Worm (Caenorhabditis elegans) whole organism, L4 larva: ENCODE measurements around the gene str-87.

Experiments used
- Y105C5A.15 ChIP-seq: fragments of 200-800 bp; sonication (Bioruptor generic); IDR thresholded peaks from 2 replicates; pipeline ENCODE4 v1.3.6; 2022; ENCODE audit warnings: missing genetic modification characterization, missing compliant biosample characterization
- Y5F2A.4 ChIP-seq: fragments of 200-800 bp; sonication (Bioruptor generic); optimal IDR thresholded peaks from 2 replicates; lab custom pipeline; 2018; ENCODE audit warnings: mild to moderate bottlenecking, missing genetic modification characterization, missing compliant biosample characterization
- aha-1 ChIP-seq: fragments of 150-350 bp; peaks from one replicate; lab custom pipeline; 2014; ENCODE audit warnings: missing biosample characterization, missing genetic modification characterization
- arid-1 ChIP-seq: fragments of 200-800 bp; sonication (Bioruptor generic); conservative IDR thresholded peaks from 2 replicates; pipeline ENCODE4 v1.3.6; 2022; ENCODE audit warnings: missing genetic modification reagents, missing genetic modification characterization, missing compliant biosample characterization
- attf-4 ChIP-seq: sonication (generic microtip); optimal IDR thresholded peaks from 3 replicates; lab custom pipeline; 2017; ENCODE audit warnings: missing biosample characterization, missing genetic modification characterization
- ceh-32 ChIP-seq: sonication (generic microtip); optimal IDR thresholded peaks from 2 replicates; lab custom pipeline; 2016; ENCODE audit warnings: mild to moderate bottlenecking, missing genetic modification characterization, missing compliant biosample characterization; ENCODE audit not compliant: poor library complexity
- ceh-82 ChIP-seq: sonication (generic microtip); optimal IDR thresholded peaks from 2 replicates; lab custom pipeline; 2017; ENCODE audit warnings: missing biosample characterization, missing genetic modification characterization
- ces-1 ChIP-seq: fragments of 150-350 bp; sonication (generic microtip); optimal IDR thresholded peaks from 4 replicates; lab custom pipeline; 2014; ENCODE audit warnings: missing biosample characterization, missing genetic modification reagents, missing genetic modification characterization
- daf-19 ChIP-seq: fragments of 200-800 bp; sonication (Bioruptor generic); conservative IDR thresholded peaks from 2 replicates; pipeline ENCODE4 v1.3.6; 2022; ENCODE audit warnings: missing genetic modification characterization, missing compliant biosample characterization
- daf-8 ChIP-seq: fragments of 200-800 bp; sonication (Bioruptor generic); IDR thresholded peaks from 2 replicates; pipeline ENCODE4 v1.3.6; 2022; ENCODE audit warnings: missing genetic modification characterization, missing compliant biosample characterization
- dmd-6 ChIP-seq: fragments of 200-800 bp; sonication (Bioruptor generic); IDR thresholded peaks from 2 replicates; pipeline ENCODE4 v1.3.6; 2022; ENCODE audit warnings: missing genetic modification reagents, missing genetic modification characterization, missing compliant biosample characterization
- duxl-1 ChIP-seq: sonication (generic microtip); optimal IDR thresholded peaks from 2 replicates; lab custom pipeline; 2016; ENCODE audit warnings: mild to moderate bottlenecking, missing genetic modification characterization, moderate library complexity, missing compliant biosample characterization; ENCODE audit not compliant: poor library complexity
- egl-43 ChIP-seq: fragments of 200-800 bp; sonication (Bioruptor generic); IDR thresholded peaks from 2 replicates; pipeline ENCODE4 v1.3.6; 2022; ENCODE audit warnings: missing genetic modification reagents, missing genetic modification characterization, missing compliant biosample characterization
- fos-1 ChIP-seq: fragments of 150-350 bp; optimal IDR thresholded peaks from 2 replicates; lab custom pipeline; 2014; ENCODE audit warnings: missing biosample characterization, missing genetic modification characterization
- lin-1 ChIP-seq: fragments of 200-800 bp; sonication (Bioruptor generic); IDR thresholded peaks from 2 replicates; pipeline ENCODE4 v1.3.6; 2022; ENCODE audit warnings: missing genetic modification reagents, missing genetic modification characterization, missing compliant biosample characterization
- lin-29 ChIP-seq: fragments of 200-800 bp; sonication (Bioruptor generic); IDR thresholded peaks from 2 replicates; pipeline ENCODE4 v1.3.6; 2022; ENCODE audit warnings: missing genetic modification reagents, missing genetic modification characterization, missing compliant biosample characterization
- lin-38 ChIP-seq: fragments of 200-800 bp; sonication (Bioruptor generic); IDR thresholded peaks from 2 replicates; pipeline ENCODE4 v1.3.6; 2022; ENCODE audit warnings: missing genetic modification reagents, missing genetic modification characterization, missing compliant biosample characterization
- lsy-2 ChIP-seq, 2 experiments: fragments of 150-350 bp in 1 of 2; sonication (generic microtip) in 1 of 2; optimal IDR thresholded peaks; 2 replicates each; lab custom pipeline; 2014 to 2017; ENCODE audit warnings: missing biosample characterization in 2 of 2, missing genetic modification characterization in 2 of 2
- madf-5 ChIP-seq, 2 experiments: fragments of 200-800 bp; sonication (Bioruptor generic); IDR thresholded peaks; 2 replicates each; pipeline ENCODE4 v1.3.6; 2022; ENCODE audit warnings: missing compliant biosample characterization in 2 of 2, missing genetic modification characterization in 2 of 2
- mdt-29 ChIP-seq: fragments of 200-800 bp; sonication (Bioruptor generic); IDR thresholded peaks from 2 replicates; pipeline ENCODE4 v1.3.6; 2022; ENCODE audit warnings: missing genetic modification reagents, missing genetic modification characterization, missing compliant biosample characterization
- mes-2 ChIP-seq: sonication (generic microtip); optimal IDR thresholded peaks from 2 replicates; lab custom pipeline; 2016; ENCODE audit warnings: missing genotype, mild to moderate bottlenecking, missing genetic modification characterization, missing compliant biosample characterization; ENCODE audit not compliant: poor library complexity, severe bottlenecking
- mxl-2 ChIP-seq: fragments of 200-800 bp; sonication (Bioruptor generic); conservative IDR thresholded peaks from 2 replicates; pipeline ENCODE4 v1.3.6; 2022; ENCODE audit warnings: missing genetic modification reagents, missing genetic modification characterization, missing compliant biosample characterization
- mxl-3 ChIP-seq: fragments of 200-800 bp; sonication (Bioruptor generic); optimal IDR thresholded peaks from 2 replicates; lab custom pipeline; 2018; ENCODE audit warnings: mild to moderate bottlenecking, missing genetic modification characterization, missing compliant biosample characterization
- nhr-102 ChIP-seq: sonication (generic microtip); optimal IDR thresholded peaks from 2 replicates; lab custom pipeline; 2016; ENCODE audit warnings: mild to moderate bottlenecking, missing genetic modification characterization, moderate library complexity, missing compliant biosample characterization
- nhr-11 ChIP-seq: fragments of 150-350 bp; optimal IDR thresholded peaks from 2 replicates; lab custom pipeline; 2014; ENCODE audit warnings: missing biosample characterization, missing genetic modification characterization
- nhr-111 ChIP-seq: fragments of 200-800 bp; sonication (Bioruptor generic); optimal IDR thresholded peaks from 2 replicates; lab custom pipeline; 2018; ENCODE audit warnings: mild to moderate bottlenecking, missing genetic modification characterization, missing compliant biosample characterization
- nhr-42 ChIP-seq: fragments of 200-800 bp; sonication (Bioruptor generic); IDR thresholded peaks from 2 replicates; pipeline ENCODE4 v1.3.6; 2022; ENCODE audit warnings: missing genetic modification characterization, missing compliant biosample characterization
- pha-4 ChIP-seq, 2 experiments: fragments of 150-350 bp in 1 of 2; fragments of 200-800 bp in 1 of 2; sonication (Bioruptor generic) in 1 of 2; IDR thresholded peaks in 1 of 2; optimal IDR thresholded peaks in 1 of 2; 2 replicates each; pipeline versions ENCODE4 v1.3.6 to Lab custom; 2014 to 2022; ENCODE audit warnings: missing genetic modification characterization in 2 of 2, missing genetic modification reagents in 2 of 2, missing biosample characterization in 1 of 2, missing compliant biosample characterization in 1 of 2
- rbr-2 ChIP-seq: sonication (generic microtip); optimal IDR thresholded peaks from 2 replicates; lab custom pipeline; 2016; ENCODE audit warnings: missing genotype, missing genetic modification characterization, missing compliant biosample characterization
- spr-1 ChIP-seq: sonication (generic microtip); optimal IDR thresholded peaks from 2 replicates; lab custom pipeline; 2016; ENCODE audit warnings: mild to moderate bottlenecking, missing genetic modification characterization, missing compliant biosample characterization
- spr-3 ChIP-seq: fragments of 200-800 bp; sonication (Bioruptor generic); optimal IDR thresholded peaks from 2 replicates; lab custom pipeline; 2018; ENCODE audit warnings: mild to moderate bottlenecking, missing genetic modification characterization, missing compliant biosample characterization
- tag-97 ChIP-seq: fragments of 200-800 bp; sonication (Bioruptor generic); IDR thresholded peaks from 2 replicates; pipeline ENCODE4 v1.3.6; 2022; ENCODE audit warnings: missing genetic modification characterization, missing compliant biosample characterization
- unc-39 ChIP-seq: sonication (generic microtip); optimal IDR thresholded peaks from 2 replicates; lab custom pipeline; 2017; ENCODE audit warnings: missing biosample characterization, missing genetic modification characterization
- unc-62 ChIP-seq, 3 experiments: fragments of 150-350 bp in 1 of 3; sonication (generic microtip); optimal IDR thresholded peaks in 2 of 3; peaks in 1 of 3; 1 replicate in 1 of 3; 2 replicates in 2 of 3; lab custom pipeline; 2014 to 2017; ENCODE audit warnings: missing biosample characterization in 3 of 3, missing genetic modification characterization in 3 of 3, missing genetic modification reagents in 3 of 3, missing genotype in 1 of 3
- zag-1 ChIP-seq: fragments of 150-350 bp; optimal IDR thresholded peaks from 2 replicates; lab custom pipeline; 2014; ENCODE audit warnings: missing biosample characterization, missing genetic modification characterization
- ztf-7 ChIP-seq: fragments of 150-350 bp; optimal IDR thresholded peaks from 2 replicates; lab custom pipeline; 2014; ENCODE audit warnings: missing biosample characterization, missing genetic modification characterization

str-87 gene

ce11 chrV:9009175-9009574 lies 21.2 kb upstream of the str-87 start, which contains the start of gene srx-2:
TSS of gene srx-2 (plus strand) at chrV:9009475.
- no peak for TF ChIP-seq lin-29
- TF ChIP-seq spr-3 (GFP tag; lab: Kevin White, UChicago), result no peak
- TF ChIP-seq lin-38, result no peak
- no peak for TF ChIP-seq nhr-102
- no peak for TF ChIP-seq zag-1
- TF ChIP-seq spr-1 (tag; lab: Kevin White, UChicago), result no peak
- TF ChIP-seq, all 104 proteins: peak for 0

DNA sequence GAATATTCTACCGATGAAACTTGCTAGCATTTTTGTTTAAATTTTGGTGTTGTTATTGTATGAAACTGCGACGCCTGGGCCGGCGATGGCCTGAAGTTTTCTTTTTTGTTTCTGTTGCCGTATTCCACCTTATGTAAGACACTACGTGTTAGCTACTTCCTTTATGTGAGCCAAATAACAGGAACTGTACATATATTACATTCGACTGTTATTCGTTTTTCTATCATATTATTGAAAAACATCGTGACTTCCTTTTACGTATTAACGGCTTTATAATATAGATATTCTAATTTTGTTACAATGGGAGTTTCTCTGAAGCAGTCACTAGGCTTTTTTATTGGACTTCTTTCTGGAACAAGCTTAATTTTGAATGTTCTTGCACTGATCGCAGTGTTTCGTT lies 17.2 kb upstream of the str-87 start, which contains the start of gene srx-3:
Gene srx-3 (plus strand): TSS at position 301 of the 400 bp plus-strand sequence.
- no peak for TF ChIP-seq ztf-7 (tag; lab: Kevin White, UChicago)
- no peak for TF ChIP-seq mes-2
- no peak for TF ChIP-seq nhr-42
- no peak for TF ChIP-seq mdt-29
- no peak for TF ChIP-seq daf-8 (GFP tag; lab: Robert Waterston, UW)
- TF ChIP-seq unc-39, result no peak
- TF ChIP-seq tag-97, result no peak
- no peak for TF ChIP-seq ceh-82 (tag; lab: Kevin White, UChicago)

DNA sequence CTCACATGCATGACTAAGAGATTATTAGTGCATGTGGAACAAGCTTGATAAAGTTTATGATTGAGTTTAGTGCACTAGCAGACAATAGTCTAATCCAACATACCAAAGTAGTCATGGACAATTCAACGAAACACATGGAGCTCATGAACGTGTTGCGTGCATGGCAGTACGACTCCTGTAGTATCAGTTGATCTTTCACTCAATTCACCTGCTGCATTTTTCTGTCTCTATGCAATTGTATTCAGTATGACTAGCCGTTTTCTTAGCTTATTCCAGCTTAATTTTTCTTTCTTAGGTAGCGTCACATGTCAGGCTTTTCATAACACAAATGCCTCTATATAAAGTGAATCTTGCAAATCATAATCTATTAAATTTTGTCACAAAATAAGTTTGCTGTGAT lies 15.3 kb upstream of the str-87 start, which contains the start of gene srx-1:
Gene srx-1 (plus strand): TSS at position 382 of the 400 bp plus-strand sequence.
- TF ChIP-seq Y5F2A.4 (GFP tag; lab: Kevin White, UChicago) (no peak), unc-62 (GFP tag; optimal IDR thresholded peaks at IDR 0.05 in 1 of 2; lab: Kevin White, UChicago) (peak in 1 of 2 experiments; percentile 98), unc-62 (tag; optimal IDR thresholded peaks at IDR 0.05; lab: Kevin White, UChicago) (no peak)

DNA sequence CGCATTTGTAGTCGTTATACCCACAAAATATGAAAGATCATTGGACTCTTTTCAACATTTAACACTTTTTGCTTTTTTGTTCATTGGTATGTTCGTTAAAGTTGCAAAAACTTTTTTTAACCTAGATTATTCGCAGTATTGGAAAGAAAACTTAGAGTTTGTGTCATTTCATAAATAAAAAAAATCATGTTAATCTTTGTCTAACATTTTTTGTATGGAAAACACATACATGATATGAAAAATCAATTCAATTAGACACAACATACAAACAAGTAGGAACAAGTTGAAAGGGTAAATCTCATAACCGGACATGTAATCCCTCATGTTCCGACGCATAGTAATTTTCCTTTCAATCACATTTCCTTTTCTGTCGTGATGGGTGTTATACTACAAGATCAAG lies 13.2 kb upstream of the str-87 start, which contains the start of gene F59E11.2:
Gene F59E11.2 (plus strand): TSS at position 301 of the 400 bp plus-strand sequence.
- no peak for TF ChIP-seq rbr-2 (tag; lab: Kevin White, UChicago)
- TF ChIP-seq pha-4 (GFP tag; IDR thresholded peaks at IDR 0.05; lab: Robert Waterston, UW), result no peak
- no peak for TF ChIP-seq pha-4 (tag; optimal IDR thresholded peaks at IDR 0.05; lab: Kevin White, UChicago)
- no peak for TF ChIP-seq nhr-111
- TF ChIP-seq egl-43, result no peak
- TF ChIP-seq fos-1 (tag; lab: Kevin White, UChicago), result no peak
- TF ChIP-seq nhr-11 (tag; lab: Kevin White, UChicago), result no peak
- no peak for TF ChIP-seq aha-1 (tag; lab: Kevin White, UChicago)
- no peak for TF ChIP-seq attf-4 (tag; lab: Kevin White, UChicago)
- no peak for TF ChIP-seq madf-5 (GFP tag; IDR thresholded peaks at IDR 0.05; lab: Robert Waterston, UW)
- no peak for TF ChIP-seq daf-19 (GFP tag; lab: Robert Waterston, UW)
- no peak for TF ChIP-seq ces-1
- no peak for TF ChIP-seq unc-62 (GFP tag; optimal IDR thresholded peaks at IDR 0.05 in 1 of 2; lab: Kevin White, UChicago)
- no peak for TF ChIP-seq unc-62 (tag; optimal IDR thresholded peaks at IDR 0.05; lab: Kevin White, UChicago)

ce11 chrV:8994801-8995200 lies 6.8 kb upstream of the str-87 start, which contains the start of gene F59E11.5:
TSS of gene F59E11.5 (plus strand) at chrV:8995101.
- TF ChIP-seq nhr-11 (tag; lab: Kevin White, UChicago) (no peak), madf-5 (GFP tag; IDR thresholded peaks at IDR 0.05; lab: Robert Waterston, UW) (no peak), duxl-1 (no peak), attf-4 (tag; lab: Kevin White, UChicago) (no peak), nhr-111 (no peak), mxl-3 (GFP tag; lab: Kevin White, UChicago) (no peak), Y105C5A.15 (GFP tag; lab: Robert Waterston, UW) (no peak), mxl-2 (no peak), lin-1 (GFP tag; lab: Robert Waterston, UW) (no peak), daf-8 (GFP tag; lab: Robert Waterston, UW) (no peak), ceh-32 (tag; lab: Kevin White, UChicago) (no peak), arid-1 (no peak), tag-97 (no peak), dmd-6 (no peak), lsy-2 (tag; optimal IDR thresholded peaks at IDR 0.05; lab: Kevin White, UChicago) (no peak)
